Worm (Caenorhabditis elegans): ENCODE data around the gene mcm-3AP.
A peak's percentile ranks its signal among the peaks of the same experiment; 100 is the strongest.

The mcm-3AP gene

DNA sequence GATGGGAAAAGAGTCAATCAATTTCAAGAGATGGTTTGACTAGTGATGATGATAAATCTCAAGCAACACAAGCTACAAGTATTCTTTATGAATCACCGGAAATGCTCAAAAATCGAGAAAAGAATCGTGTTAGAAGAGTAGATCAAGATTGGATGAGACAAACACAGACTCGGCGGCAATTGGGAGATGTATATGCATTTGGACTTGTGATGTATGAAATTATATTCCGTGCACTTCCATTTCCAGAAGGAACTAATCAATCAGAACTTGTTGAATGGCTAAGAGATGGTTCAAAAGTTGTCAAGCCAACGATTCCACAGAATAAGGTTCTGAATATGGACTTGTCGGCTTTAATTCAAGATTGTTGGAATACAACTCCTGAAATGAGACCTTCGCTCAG is 16.6 kb upstream of the mcm-3AP start:
- TF ChIP-seq flt-1 (GFP tag; IDR thresholded peaks at IDR 0.05), result no peak
- no peak for TF ChIP-seq hmbx-1 (tag; optimal IDR thresholded peaks at IDR 0.05)
- TF ChIP-seq B0310.2 (tag; optimal IDR thresholded peaks at IDR 0.05), result no peak
- TF ChIP-seq tra-4 (tag; optimal IDR thresholded peaks at IDR 0.05), result no peak
- TF ChIP-seq aly-1 (tag; optimal IDR thresholded peaks at IDR 0.05), result no peak
- no peak for TF ChIP-seq ets-7 (tag; optimal IDR thresholded peaks at IDR 0.05)
- no peak for TF ChIP-seq tbx-11 (GFP tag; IDR thresholded peaks at IDR 0.05)
- TF ChIP-seq ceh-36 (tag; optimal IDR thresholded peaks at IDR 0.05), result no peak
- no peak for TF ChIP-seq pes-1 (GFP tag; IDR thresholded peaks at IDR 0.05)
- TF ChIP-seq tbx-37 (GFP tag; conservative IDR thresholded peaks at IDR 0.05), result no peak
- no peak for TF ChIP-seq hnd-1 (tag; optimal IDR thresholded peaks at IDR 0.05)
- TF ChIP-seq F13C5.2 (tag; optimal IDR thresholded peaks at IDR 0.05), result no peak
- no peak for TF ChIP-seq ceh-13 (GFP tag; optimal IDR thresholded peaks at IDR 0.05)
- TF ChIP-seq scrt-1 (GFP tag; IDR thresholded peaks at IDR 0.05), result no peak
- TF ChIP-seq sea-1 (GFP tag; conservative IDR thresholded peaks at IDR 0.05), result no peak
- TF ChIP-seq ama-1 (optimal IDR thresholded peaks at IDR 0.05), result no peak
- no peak for TF ChIP-seq hmg-4 (GFP tag; optimal IDR thresholded peaks at IDR 0.05)

DNA sequence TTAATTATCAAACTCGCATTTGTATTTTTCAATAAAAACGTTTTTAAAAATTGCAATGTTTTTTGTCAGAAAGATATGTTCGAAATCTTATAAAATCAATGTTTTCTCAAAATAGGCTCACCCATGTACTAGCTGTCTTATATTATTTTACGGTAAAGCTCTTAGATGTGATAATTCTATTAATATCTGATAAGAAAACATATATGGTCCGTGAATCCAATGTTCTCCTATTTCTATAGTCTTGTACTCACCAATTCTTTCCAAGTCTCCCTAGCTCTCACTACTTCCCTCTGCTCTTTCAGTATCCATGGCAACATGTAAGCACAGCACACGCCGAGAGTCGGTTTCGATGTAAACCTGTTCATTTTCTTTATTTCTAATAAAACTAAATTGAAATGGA is 14.7 kb upstream of the mcm-3AP start, which contains the start of gene bbs-2:
TSS of gene bbs-2 (plus strand) at position 301 of the 400 bp plus-strand sequence.
- TF ChIP-seq sea-1 (GFP tag; conservative IDR thresholded peaks at IDR 0.05) (no peak), ceh-36 (tag; optimal IDR thresholded peaks at IDR 0.05) (no peak), tra-4 (tag; optimal IDR thresholded peaks at IDR 0.05) (no peak), tbx-37 (GFP tag; conservative IDR thresholded peaks at IDR 0.05) (no peak), F13C5.2 (tag; optimal IDR thresholded peaks at IDR 0.05) (no peak), flt-1 (GFP tag; IDR thresholded peaks at IDR 0.05) (no peak), tbx-11 (GFP tag; IDR thresholded peaks at IDR 0.05) (no peak), ceh-13 (GFP tag; optimal IDR thresholded peaks at IDR 0.05) (no peak), ets-7 (tag; optimal IDR thresholded peaks at IDR 0.05) (no peak), hmbx-1 (tag; optimal IDR thresholded peaks at IDR 0.05) (no peak), ama-1 (optimal IDR thresholded peaks at IDR 0.05) (no peak), hnd-1 (tag; optimal IDR thresholded peaks at IDR 0.05) (no peak), pes-1 (GFP tag; IDR thresholded peaks at IDR 0.05) (no peak)

DNA sequence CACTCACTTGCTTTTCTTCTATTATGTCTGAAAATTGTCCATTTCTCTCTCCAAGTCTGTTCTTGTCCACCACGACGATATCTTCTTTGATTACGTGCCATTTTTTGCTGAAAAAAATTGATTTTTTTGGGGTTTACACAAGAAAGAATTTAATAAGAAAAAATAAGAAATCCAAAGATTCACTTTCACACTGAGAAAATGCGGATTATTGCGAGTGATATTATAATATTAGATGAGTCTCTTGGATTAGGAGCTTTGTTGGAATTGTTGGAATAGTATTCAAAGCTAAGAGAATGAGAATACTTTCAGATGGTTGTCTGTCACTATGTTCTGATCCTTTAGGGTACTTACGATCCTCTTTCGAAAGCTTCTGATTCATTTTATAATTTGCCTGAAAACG is 9.6 kb upstream of the mcm-3AP start, which contains the start of gene F20D12.7:
TSS of gene F20D12.7 (minus strand) at position 101 of the 400 bp plus-strand sequence.
- TF ChIP-seq ama-1 (optimal IDR thresholded peaks at IDR 0.05) (no peak), tbx-11 (GFP tag; IDR thresholded peaks at IDR 0.05) (no peak), ets-7 (tag; optimal IDR thresholded peaks at IDR 0.05) (no peak), B0310.2 (tag; optimal IDR thresholded peaks at IDR 0.05) (no peak), hmg-4 (GFP tag; optimal IDR thresholded peaks at IDR 0.05) (no peak)

DNA sequence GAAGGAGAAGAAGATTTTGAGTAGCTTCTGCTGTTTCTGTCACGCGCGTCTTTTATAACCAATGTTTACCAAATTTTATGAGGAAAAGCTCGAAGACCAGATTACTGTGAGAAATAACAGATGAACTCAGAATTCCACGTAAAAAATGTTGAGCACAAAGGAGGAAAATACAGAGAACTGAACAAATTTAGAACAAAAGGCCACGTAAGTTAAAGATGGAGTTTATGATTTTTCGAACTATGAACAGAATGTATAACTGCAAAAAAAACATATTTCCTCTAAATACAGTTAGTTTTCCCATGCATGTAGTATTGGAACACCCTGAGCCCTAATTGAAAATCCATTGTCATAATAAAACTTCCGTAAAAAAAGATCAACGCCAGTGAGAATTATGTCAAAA is 7.6 kb upstream of the mcm-3AP start, which contains the start of gene exc-9:
TSS of gene exc-9 (minus strand) at position 101 of the 400 bp plus-strand sequence.
- TF ChIP-seq ets-7 (tag; optimal IDR thresholded peaks at IDR 0.05) (no peak), scrt-1 (GFP tag; IDR thresholded peaks at IDR 0.05) (no peak), hmbx-1 (tag; optimal IDR thresholded peaks at IDR 0.05) (no peak), tbx-11 (GFP tag; IDR thresholded peaks at IDR 0.05) (no peak), ceh-13 (GFP tag; optimal IDR thresholded peaks at IDR 0.05) (no peak), B0310.2 (tag; optimal IDR thresholded peaks at IDR 0.05) (no peak), hnd-1 (tag; optimal IDR thresholded peaks at IDR 0.05) (no peak)

DNA sequence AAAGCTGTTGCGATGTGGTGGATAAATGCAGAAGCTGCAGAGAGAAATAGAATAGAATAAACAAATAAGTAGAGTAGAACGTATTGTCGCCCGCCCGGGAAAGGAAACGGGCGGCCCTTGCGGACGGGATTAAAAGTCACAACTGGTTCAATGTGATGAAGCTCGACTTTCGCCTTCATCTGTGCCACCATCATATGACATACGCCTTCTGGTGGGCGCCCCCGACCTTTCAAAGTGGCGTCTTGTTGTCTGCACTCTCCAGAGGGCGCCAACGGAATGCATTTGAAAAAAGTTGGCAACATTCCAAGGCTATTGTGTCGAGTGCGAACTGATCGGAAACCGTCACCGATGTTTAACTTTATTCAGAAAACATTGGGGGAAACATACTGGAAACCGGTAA is 5.2 kb upstream of the mcm-3AP start:
- TF ChIP-seq flt-1 (GFP tag; IDR thresholded peaks at IDR 0.05) (no peak), aly-1 (tag; optimal IDR thresholded peaks at IDR 0.05) (no peak), hmbx-1 (tag; optimal IDR thresholded peaks at IDR 0.05) (no peak), F13C5.2 (tag; optimal IDR thresholded peaks at IDR 0.05) (no peak), ets-7 (tag; optimal IDR thresholded peaks at IDR 0.05) (no peak), ama-1 (optimal IDR thresholded peaks at IDR 0.05) (no peak), B0310.2 (tag; optimal IDR thresholded peaks at IDR 0.05) (no peak), scrt-1 (GFP tag; IDR thresholded peaks at IDR 0.05) (no peak), tra-4 (tag; optimal IDR thresholded peaks at IDR 0.05) (no peak), hmg-4 (GFP tag; optimal IDR thresholded peaks at IDR 0.05) (no peak), ceh-13 (GFP tag; optimal IDR thresholded peaks at IDR 0.05) (no peak), tbx-37 (GFP tag; conservative IDR thresholded peaks at IDR 0.05) (no peak), tbx-11 (GFP tag; IDR thresholded peaks at IDR 0.05) (no peak)

DNA sequence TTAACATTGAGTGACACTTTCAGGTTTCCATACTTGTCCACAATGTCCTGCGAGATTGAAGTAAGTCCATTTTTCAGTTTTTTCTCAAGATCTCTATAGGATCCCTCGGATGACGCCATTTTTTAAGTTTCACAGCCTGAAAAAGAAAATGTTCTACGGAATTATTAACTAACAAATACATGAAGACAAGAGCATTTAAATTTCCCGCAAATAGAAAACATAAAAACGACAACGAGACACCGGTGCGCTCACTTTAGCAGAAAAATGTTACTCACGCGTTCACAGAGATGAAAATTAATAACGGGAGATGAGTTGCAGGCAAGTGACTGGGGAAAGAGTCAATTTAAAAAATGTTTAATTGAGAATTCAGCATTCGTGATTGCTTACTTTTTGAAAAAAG is 2.0 kb upstream of the mcm-3AP start, which contains the start of gene czw-1:
TSS of gene czw-1 (minus strand) at position 369 of the 400 bp plus-strand sequence.
- TF ChIP-seq hmg-4 (GFP tag; optimal IDR thresholded peaks at IDR 0.05), result no peak
- TF ChIP-seq tbx-11 (GFP tag; IDR thresholded peaks at IDR 0.05), result no peak
- no peak for TF ChIP-seq tbx-37 (GFP tag; conservative IDR thresholded peaks at IDR 0.05)
- TF ChIP-seq tra-4 (tag; optimal IDR thresholded peaks at IDR 0.05), result no peak
- no peak for TF ChIP-seq hmbx-1 (tag; optimal IDR thresholded peaks at IDR 0.05)
- TF ChIP-seq ets-7 (tag; optimal IDR thresholded peaks at IDR 0.05), result no peak
- TF ChIP-seq ceh-36 (tag; optimal IDR thresholded peaks at IDR 0.05), result no peak
- no peak for TF ChIP-seq F13C5.2 (tag; optimal IDR thresholded peaks at IDR 0.05)
- no peak for TF ChIP-seq B0310.2 (tag; optimal IDR thresholded peaks at IDR 0.05)
- no peak for TF ChIP-seq ceh-13 (GFP tag; optimal IDR thresholded peaks at IDR 0.05)
- TF ChIP-seq flt-1 (GFP tag; IDR thresholded peaks at IDR 0.05), result no peak
- no peak for TF ChIP-seq pes-1 (GFP tag; IDR thresholded peaks at IDR 0.05)
- TF ChIP-seq sea-1 (GFP tag; conservative IDR thresholded peaks at IDR 0.05), result no peak
- TF ChIP-seq aly-1 (tag; optimal IDR thresholded peaks at IDR 0.05), result no peak
- no peak for TF ChIP-seq scrt-1 (GFP tag; IDR thresholded peaks at IDR 0.05)
- TF ChIP-seq hnd-1 (tag; optimal IDR thresholded peaks at IDR 0.05), result no peak
- TF ChIP-seq ama-1 (optimal IDR thresholded peaks at IDR 0.05), result no peak

DNA sequence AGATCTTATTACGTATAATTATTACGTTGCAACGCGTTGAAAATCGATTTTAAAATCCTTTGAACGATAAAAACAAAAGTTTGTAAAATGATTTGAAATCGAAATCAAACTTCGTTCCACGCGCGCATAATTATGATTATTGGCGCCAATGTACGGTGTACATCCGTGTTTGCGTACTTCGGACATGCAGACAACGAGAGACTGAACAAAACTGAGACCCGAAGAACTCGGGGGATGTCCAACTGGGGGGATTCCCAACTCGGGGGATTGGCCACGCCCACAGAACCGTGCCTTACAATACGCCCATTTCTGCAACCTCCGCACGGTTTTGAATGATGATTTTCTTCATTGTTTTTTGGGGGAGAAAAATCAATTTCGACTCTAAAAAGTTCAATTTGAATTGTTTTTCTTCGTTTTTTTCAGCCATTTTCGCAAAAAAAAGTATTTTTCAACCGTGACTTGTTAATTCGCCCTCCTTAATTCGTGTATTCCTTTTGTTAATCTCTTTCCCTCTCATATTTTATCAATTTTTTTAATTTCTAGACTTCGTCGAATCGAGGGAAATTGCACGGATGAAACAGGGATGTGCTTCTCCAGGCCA is 1.5 kb upstream of the mcm-3AP start, which contains the start of gene F20D12.12:
TSS of gene F20D12.12 (plus strand) at position 542 of the 601 bp plus-strand sequence.
- TF ChIP-seq sea-1 (GFP tag; conservative IDR thresholded peaks at IDR 0.05), result 0 out of 2 replicates have a peak, but pooled peaks have one; percentile 37
- peak; percentile 50; the same call in 1 of the 2 replicates for TF ChIP-seq tbx-11 (GFP tag; IDR thresholded peaks at IDR 0.05)
- peak; percentile 77 for TF ChIP-seq pes-1 (GFP tag; IDR thresholded peaks at IDR 0.05)
- peak; percentile 54; the same call in 1 of the 2 replicates for TF ChIP-seq tbx-37 (GFP tag; conservative IDR thresholded peaks at IDR 0.05)
- TF ChIP-seq hmg-4 (GFP tag; optimal IDR thresholded peaks at IDR 0.05), result peak; percentile 40
- TF ChIP-seq scrt-1 (GFP tag; IDR thresholded peaks at IDR 0.05), result 0 out of 2 replicates have a peak, but pooled peaks have one; percentile 57
- peak; percentile 44 for TF ChIP-seq F13C5.2 (tag; optimal IDR thresholded peaks at IDR 0.05)
- peak; percentile 30; the same call in 1 of the 2 replicates for TF ChIP-seq flt-1 (GFP tag; IDR thresholded peaks at IDR 0.05)
